Fruit fly (Drosophila melanogaster) whole organism, embryonic: ENCODE data around the gene CG5013.

Source experiments
- Antp ChIP-seq: fragments of 200-800 bp; sonication (Bioruptor generic); optimal IDR thresholded peaks from 3 replicates; lab custom pipeline; 2016; ENCODE audit warnings: missing biosample characterization, missing genetic modification characterization
- Atf3 ChIP-seq: fragments of 200-800 bp; sonication (Bioruptor generic); optimal IDR thresholded peaks from 3 replicates; lab custom pipeline; 2016; ENCODE audit warnings: missing biosample characterization, missing genetic modification characterization
- Blimp-1 ChIP-seq: fragments of 200-800 bp; sonication (Bioruptor generic); optimal IDR thresholded peaks from 3 replicates; lab custom pipeline; 2018; ENCODE audit warnings: missing biosample characterization, missing genetic modification characterization, mild to moderate bottlenecking, moderate library complexity, missing genetic modification reagents
- CG1024 ChIP-seq: fragments of 200-800 bp; sonication (Bioruptor generic); IDR thresholded peaks from 2 replicates; pipeline ENCODE4 v1.3.6; 2022; ENCODE audit warnings: missing biosample characterization, missing genetic modification characterization
- CG12104 ChIP-seq: fragments of 200-800 bp; sonication (Bioruptor generic); optimal IDR thresholded peaks from 3 replicates; lab custom pipeline; 2016; ENCODE audit warnings: missing biosample characterization, missing genetic modification characterization
- CG17328 ChIP-seq: fragments of 200-800 bp; sonication (Bioruptor generic); IDR thresholded peaks from 2 replicates; pipeline ENCODE4 v1.3.6; 2022; ENCODE audit warnings: missing biosample characterization, missing genetic modification characterization
- CG17612 ChIP-seq: fragments of 200-800 bp; sonication (Bioruptor generic); IDR thresholded peaks from 2 replicates; pipeline ENCODE4 v1.3.6; 2022; ENCODE audit warnings: missing biosample characterization, missing genetic modification characterization
- CG17802 ChIP-seq: fragments of 200-800 bp; sonication (Bioruptor generic); optimal IDR thresholded peaks from 2 replicates; lab custom pipeline; 2018; ENCODE audit warnings: missing biosample characterization, mild to moderate bottlenecking, missing genetic modification characterization, moderate library complexity
- CG17829 ChIP-seq: fragments of 200-800 bp; optimal IDR thresholded peaks from 2 replicates; lab custom pipeline; 2019; ENCODE audit warnings: missing biosample characterization, mild to moderate bottlenecking, missing genetic modification characterization, moderate library complexity
- CG3847 ChIP-seq: fragments of 200-800 bp; sonication (Bioruptor generic); IDR thresholded peaks from 2 replicates; pipeline ENCODE4 v1.3.6; 2022; ENCODE audit warnings: missing biosample characterization, missing genetic modification characterization
- CG4404 ChIP-seq: fragments of 200-800 bp; sonication (Bioruptor generic); IDR thresholded peaks from 2 replicates; pipeline ENCODE4 v1.3.6; 2022; ENCODE audit warnings: missing biosample characterization, missing genetic modification characterization
- CG8359 ChIP-seq: fragments of 200-800 bp; sonication (Bioruptor generic); optimal IDR thresholded peaks from 2 replicates; lab custom pipeline; 2017; ENCODE audit warnings: missing biosample characterization, mild to moderate bottlenecking, missing genetic modification characterization, borderline replicate concordance
- CG8388 ChIP-seq: fragments of 200-800 bp; sonication (Bioruptor generic); optimal IDR thresholded peaks from 2 replicates; lab custom pipeline; 2019; ENCODE audit warnings: missing biosample characterization, mild to moderate bottlenecking, missing genetic modification characterization, moderate library complexity
- CG9215 ChIP-seq: fragments of 200-800 bp; sonication (Bioruptor generic); IDR thresholded peaks from 2 replicates; pipeline ENCODE4 v1.3.6; 2022; ENCODE audit warnings: missing biosample characterization, missing genetic modification characterization
- CG9437 ChIP-seq: fragments of 200-800 bp; sonication (Bioruptor generic); optimal IDR thresholded peaks from 2 replicates; lab custom pipeline; 2018; ENCODE audit warnings: missing biosample characterization, mild to moderate bottlenecking, missing genetic modification characterization
- CG9817 ChIP-seq: fragments of 200-800 bp; sonication (Bioruptor generic); optimal IDR thresholded peaks from 2 replicates; lab custom pipeline; 2018; ENCODE audit warnings: missing biosample characterization, mild to moderate bottlenecking, missing genetic modification characterization, moderate library complexity
- CoRest ChIP-seq: fragments of 200-800 bp; sonication (Bioruptor generic); optimal IDR thresholded peaks from 3 replicates; lab custom pipeline; 2018; ENCODE audit warnings: missing biosample characterization, mild to moderate bottlenecking, missing genetic modification characterization, moderate library complexity
- D19B ChIP-seq: fragments of 200-800 bp; sonication (Bioruptor generic); optimal IDR thresholded peaks from 2 replicates; lab custom pipeline; 2017; ENCODE audit warnings: missing biosample characterization, mild to moderate bottlenecking, missing genetic modification characterization
- Dfd ChIP-seq, 2 experiments: fragments of >200 bp; optimal IDR thresholded peaks; 2 replicates each; lab custom pipeline; 2017; ENCODE audit warnings: missing biosample characterization in 2 of 2, missing genetic modification characterization in 2 of 2
- Fer1 ChIP-seq: fragments of 200-800 bp; sonication (Bioruptor generic); optimal IDR thresholded peaks from 2 replicates; lab custom pipeline; 2017; ENCODE audit warnings: missing biosample characterization, mild to moderate bottlenecking, missing genetic modification characterization
- Gsc ChIP-seq: fragments of 200-800 bp; sonication (Bioruptor generic); IDR thresholded peaks from 2 replicates; pipeline ENCODE4 v1.3.6; 2022; ENCODE audit warnings: missing biosample characterization, missing genetic modification characterization
- Hey ChIP-seq: fragments of 200-800 bp; sonication (Bioruptor generic); optimal IDR thresholded peaks from 3 replicates; lab custom pipeline; 2018; ENCODE audit warnings: missing biosample characterization, mild to moderate bottlenecking, missing genetic modification characterization
- Hsf ChIP-seq: fragments of 200-800 bp; sonication (Bioruptor generic); optimal IDR thresholded peaks from 3 replicates; lab custom pipeline; 2016; ENCODE audit warnings: missing biosample characterization, missing genetic modification characterization
- Max ChIP-seq: fragments of 200-800 bp; sonication (Bioruptor generic); optimal IDR thresholded peaks from 2 replicates; lab custom pipeline; 2016; ENCODE audit warnings: missing biosample characterization, mild to moderate bottlenecking, missing genetic modification characterization
- Med ChIP-seq: fragments of 200-800 bp; sonication (Bioruptor generic); peaks from one replicate; lab custom pipeline; 2016; ENCODE audit warnings: missing biosample characterization, missing genetic modification characterization, mild to moderate bottlenecking, inconsistent platforms, moderate library complexity
- Meics ChIP-seq: fragments of 200-800 bp; sonication (Bioruptor generic); optimal IDR thresholded peaks from 2 replicates; lab custom pipeline; 2017; ENCODE audit warnings: missing biosample characterization, mild to moderate bottlenecking, missing genetic modification characterization
- NfI ChIP-seq: fragments of 200-800 bp; sonication (Bioruptor generic); optimal IDR thresholded peaks from 3 replicates; lab custom pipeline; 2018; ENCODE audit warnings: missing biosample characterization, mild to moderate bottlenecking, missing genetic modification characterization, moderate library complexity
- Spps ChIP-seq: fragments of 200-800 bp; sonication (Bioruptor generic); optimal IDR thresholded peaks from 2 replicates; lab custom pipeline; 2018; ENCODE audit warnings: missing biosample characterization, mild to moderate bottlenecking, missing genetic modification characterization
- al ChIP-seq: fragments of 200-800 bp; sonication (Bioruptor generic); IDR thresholded peaks from 2 replicates; pipeline ENCODE4 v1.3.6; 2022; ENCODE audit warnings: missing biosample characterization, missing genetic modification characterization
- az2 ChIP-seq: fragments of 200-800 bp; sonication (Bioruptor generic); optimal IDR thresholded peaks from 3 replicates; lab custom pipeline; 2016; ENCODE audit warnings: missing biosample characterization, missing genetic modification characterization
- caup ChIP-seq: fragments of 200-800 bp; sonication (Bioruptor generic); optimal IDR thresholded peaks from 3 replicates; lab custom pipeline; 2017; ENCODE audit warnings: missing biosample characterization, mild to moderate bottlenecking, missing genetic modification characterization, moderate library complexity; ENCODE audit not compliant: severe bottlenecking
- chif ChIP-seq, 2 experiments: fragments of 200-800 bp; sonication (Bioruptor generic); optimal IDR thresholded peaks; 3 replicates each; lab custom pipeline; 2016; ENCODE audit warnings: missing biosample characterization in 2 of 2, missing genetic modification characterization in 2 of 2
- chn ChIP-seq: fragments of 200-800 bp; sonication (Bioruptor generic); optimal IDR thresholded peaks from 2 replicates; lab custom pipeline; 2016; ENCODE audit warnings: missing biosample characterization, missing genetic modification characterization
- dmrt11E ChIP-seq: fragments of 200-800 bp; sonication (Bioruptor generic); optimal IDR thresholded peaks from 3 replicates; lab custom pipeline; 2018; ENCODE audit warnings: missing biosample characterization, mild to moderate bottlenecking, missing genetic modification characterization, moderate library complexity
- exex ChIP-seq: fragments of 200-800 bp; sonication (Bioruptor generic); optimal IDR thresholded peaks from 4 replicates; lab custom pipeline; 2018; ENCODE audit warnings: missing biosample characterization, mild to moderate bottlenecking, missing genetic modification characterization, moderate library complexity
- fru ChIP-seq: fragments of >200 bp; optimal IDR thresholded peaks from 2 replicates; lab custom pipeline; 2017
- gem ChIP-seq: fragments of 200-800 bp; sonication (Bioruptor generic); optimal IDR thresholded peaks from 2 replicates; lab custom pipeline; 2019; ENCODE audit warnings: missing biosample characterization, mild to moderate bottlenecking, missing genetic modification characterization, moderate library complexity
- ham ChIP-seq: fragments of 200-800 bp; sonication (Bioruptor generic); IDR thresholded peaks from 2 replicates; pipeline ENCODE4 v1.3.6; 2022; ENCODE audit warnings: missing biosample characterization, missing genetic modification characterization
- ind ChIP-seq: fragments of 200-800 bp; sonication (Bioruptor generic); optimal IDR thresholded peaks from 3 replicates; lab custom pipeline; 2016; ENCODE audit warnings: missing biosample characterization, missing genetic modification characterization
- kay ChIP-seq: fragments of 200-800 bp; sonication (Bioruptor generic); optimal IDR thresholded peaks from 2 replicates; lab custom pipeline; 2016; ENCODE audit warnings: missing biosample characterization, missing genetic modification characterization
- maf-S ChIP-seq: fragments of 200-800 bp; sonication (Bioruptor generic); optimal IDR thresholded peaks from 2 replicates; lab custom pipeline; 2016; ENCODE audit warnings: missing biosample characterization, missing genetic modification characterization
- mam ChIP-seq: fragments of 200-800 bp; sonication (Bioruptor generic); optimal IDR thresholded peaks from 3 replicates; lab custom pipeline; 2016; ENCODE audit warnings: missing biosample characterization, missing genetic modification characterization
- odd ChIP-seq: fragments of 200-800 bp; sonication (Bioruptor generic); optimal IDR thresholded peaks from 2 replicates; lab custom pipeline; 2017; ENCODE audit warnings: missing biosample characterization, mild to moderate bottlenecking, missing genetic modification characterization
- pzg ChIP-seq: fragments of 200-800 bp; sonication (Bioruptor generic); optimal IDR thresholded peaks from 3 replicates; lab custom pipeline; 2018; ENCODE audit warnings: missing biosample characterization, mild to moderate bottlenecking, missing genetic modification characterization, moderate library complexity
- run ChIP-seq: fragments of 200-800 bp; sonication (Bioruptor generic); optimal IDR thresholded peaks from 3 replicates; lab custom pipeline; 2018; ENCODE audit warnings: missing biosample characterization, mild to moderate bottlenecking, missing genetic modification characterization
- shn ChIP-seq: fragments of 200-800 bp; sonication (Bioruptor generic); optimal IDR thresholded peaks from 3 replicates; lab custom pipeline; 2016; ENCODE audit warnings: missing biosample characterization, missing genetic modification characterization
- stwl ChIP-seq: fragments of 200-800 bp; sonication (Bioruptor generic); optimal IDR thresholded peaks from 3 replicates; lab custom pipeline; 2018; ENCODE audit warnings: missing biosample characterization, mild to moderate bottlenecking, missing genetic modification characterization, moderate library complexity
- tna ChIP-seq: fragments of 200-800 bp; sonication (Bioruptor generic); IDR thresholded peaks from 2 replicates; pipeline ENCODE4 v1.3.6; 2022; ENCODE audit warnings: missing biosample characterization, missing genetic modification characterization; ENCODE audit not compliant: partially characterized antibody
- tx ChIP-seq: fragments of 200-800 bp; sonication (Bioruptor generic); optimal IDR thresholded peaks from 2 replicates; lab custom pipeline; 2016; ENCODE audit warnings: missing biosample characterization, missing genetic modification characterization
- vfl ChIP-seq: fragments of 200-800 bp; sonication (Bioruptor generic); optimal IDR thresholded peaks from 2 replicates; lab custom pipeline; 2016; ENCODE audit warnings: missing biosample characterization, missing genetic modification characterization

Gene CG5013

DNA sequence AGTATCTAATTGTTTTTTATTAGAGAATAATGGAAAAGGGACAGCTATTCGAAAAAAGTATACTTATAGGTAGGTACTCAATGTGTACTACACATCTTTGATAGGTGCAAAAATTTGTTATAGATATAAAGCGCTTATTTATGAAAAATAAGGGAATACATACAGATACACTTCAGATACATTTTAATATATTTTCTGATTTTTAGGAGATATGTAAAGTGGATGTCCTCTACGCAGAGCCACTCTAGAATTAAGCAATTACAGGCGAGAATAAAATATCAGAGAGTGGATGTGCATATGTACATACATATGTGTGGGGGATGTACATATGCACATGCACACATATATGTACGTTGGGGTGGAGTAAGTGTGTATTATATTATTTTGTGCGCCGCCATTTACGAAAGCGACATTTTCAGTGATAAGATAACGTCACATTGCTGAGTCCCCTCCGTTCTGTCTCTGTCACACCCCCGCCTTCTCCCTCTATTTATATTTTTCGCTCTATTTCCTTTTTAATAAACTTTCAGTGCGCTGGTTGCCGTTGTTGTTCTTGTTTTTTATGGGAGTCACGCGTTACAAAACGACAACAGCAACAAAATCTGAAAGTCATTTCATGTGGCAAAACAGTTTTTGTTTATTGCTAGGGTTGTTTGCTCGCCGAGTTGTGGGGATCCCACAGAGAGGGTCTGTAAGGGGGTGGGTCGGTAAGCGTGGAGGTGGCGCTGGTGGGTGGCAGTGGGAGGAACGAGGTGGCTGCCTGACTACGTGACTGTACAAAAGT, 44.6 kb upstream of the CG5013 start (continued):
- no peak for TF ChIP-seq Max (GFP tag; lab: Kevin White, UChicago)
- TF ChIP-seq Atf3 (GFP tag; lab: Kevin White, UChicago), result no peak
- no peak for TF ChIP-seq Gsc (GFP tag; lab: Robert Waterston, UW)
- no peak for TF ChIP-seq CG3847 (GFP tag; lab: Robert Waterston, UW)
- TF ChIP-seq NfI, result no peak
- TF ChIP-seq CG17802, result no peak
- no peak for TF ChIP-seq CG9817
- no peak for TF ChIP-seq mam (GFP tag; lab: Kevin White, UChicago)
- peak; percentile 2 for TF ChIP-seq gem (tag; lab: Kevin White, UChicago)
- no peak for TF ChIP-seq al (GFP tag; lab: Robert Waterston, UW)
- TF ChIP-seq Meics (GFP tag; lab: Kevin White, UChicago), result no peak
- peak; percentile 53 for TF ChIP-seq kay
- TF ChIP-seq Med, result peak; percentile 85
- no peak for TF ChIP-seq run
- TF ChIP-seq CG8359 (GFP tag; lab: Kevin White, UChicago), result no peak
- peak; percentile 87 for TF ChIP-seq exex (tag; lab: Kevin White, UChicago)
- TF ChIP-seq chif (GFP tag; optimal IDR thresholded peaks at IDR 0.05; lab: Kevin White, UChicago), result no peak
- TF ChIP-seq CG8388 (GFP tag; lab: Kevin White, UChicago), result no peak
- no peak for TF ChIP-seq Blimp-1 (GFP tag; lab: Kevin White, UChicago)
- TF ChIP-seq ham, result peak; percentile 51; the same call in 1 of the 2 replicates
- TF ChIP-seq maf-S, result no peak
- TF ChIP-seq odd (GFP tag; lab: Kevin White, UChicago), result no peak
- TF ChIP-seq fru, result no peak
- TF ChIP-seq CG4404, result no peak
- no peak for TF ChIP-seq CG9437
- TF ChIP-seq shn, result no peak
- no peak for TF ChIP-seq D19B (GFP tag; lab: Kevin White, UChicago)
- TF ChIP-seq CG1024, result no peak
- TF ChIP-seq chn (GFP tag; lab: Kevin White, UChicago), result no peak
- no peak for TF ChIP-seq Antp (GFP tag; lab: Kevin White, UChicago)
- no peak for TF ChIP-seq CG12104 (GFP tag; lab: Kevin White, UChicago)
- no peak for TF ChIP-seq tx
- no peak for TF ChIP-seq CG17328 (GFP tag; lab: Robert Waterston, UW)
- TF ChIP-seq stwl (tag; lab: Kevin White, UChicago), result no peak
- TF ChIP-seq CG17612 (GFP tag; lab: Robert Waterston, UW), result no peak
- TF ChIP-seq Hsf (GFP tag; lab: Kevin White, UChicago), result no peak
- no peak for TF ChIP-seq CG9215
- TF ChIP-seq dmrt11E (tag; lab: Kevin White, UChicago), result no peak
- TF ChIP-seq tna (GFP tag; lab: Robert Waterston, UW), result no peak
- TF ChIP-seq az2 (GFP tag; lab: Kevin White, UChicago), result no peak
- TF ChIP-seq CoRest (tag; lab: Kevin White, UChicago), result no peak
- TF ChIP-seq Dfd (GFP tag; optimal IDR thresholded peaks at IDR 0.05; lab: Kevin White, UChicago), result no peak
- TF ChIP-seq CG17829 (tag; lab: Kevin White, UChicago), result no peak
- TF ChIP-seq caup (GFP tag; lab: Kevin White, UChicago), result peak; percentile 66
- no peak for TF ChIP-seq Fer1 (GFP tag; lab: Kevin White, UChicago)
- TF ChIP-seq pzg, result no peak
- TF ChIP-seq vfl (GFP tag; lab: Kevin White, UChicago), result no peak
- TF ChIP-seq Hey (tag; lab: Kevin White, UChicago), result peak; percentile 80
- no peak for TF ChIP-seq ind (GFP tag; lab: Kevin White, UChicago)
- no peak for TF ChIP-seq Spps (tag; lab: Kevin White, UChicago)
